Worm (Caenorhabditis elegans) whole organism, late embryonic: ENCODE data around the gene K08D12.8.

Source experiments
- ceh-22 ChIP-seq: sonication (generic microtip); optimal IDR thresholded peaks from 2 replicates; lab custom pipeline; 2017; ENCODE audit warnings: missing biosample characterization, missing genetic modification characterization
- ceh-24 ChIP-seq: sonication (generic microtip); optimal IDR thresholded peaks from 2 replicates; lab custom pipeline; 2016; ENCODE audit warnings: mild to moderate bottlenecking, missing genetic modification characterization, missing compliant biosample characterization
- dmd-4 ChIP-seq: sonication (generic microtip); optimal IDR thresholded peaks from 2 replicates; lab custom pipeline; 2016; ENCODE audit warnings: borderline replicate concordance, missing genetic modification characterization, missing compliant biosample characterization
- fkh-6 ChIP-seq: sonication (generic microtip); optimal IDR thresholded peaks from 2 replicates; lab custom pipeline; 2016; ENCODE audit warnings: missing genetic modification characterization, missing compliant biosample characterization
- nhr-232 ChIP-seq: sonication (generic microtip); optimal IDR thresholded peaks from 2 replicates; lab custom pipeline; 2016; ENCODE audit warnings: missing genetic modification characterization, missing compliant biosample characterization
- npax-4 ChIP-seq: sonication (generic microtip); optimal IDR thresholded peaks from 2 replicates; lab custom pipeline; 2016; ENCODE audit warnings: missing genetic modification characterization, missing compliant biosample characterization
- pha-4 ChIP-seq: fragments of 150-350 bp; optimal IDR thresholded peaks from 2 replicates; lab custom pipeline; 2018; ENCODE audit warnings: missing biosample characterization, missing genetic modification reagents, missing genetic modification characterization
- pros-1 ChIP-seq: fragments of 150-350 bp; optimal IDR thresholded peaks from 2 replicates; lab custom pipeline; 2014; ENCODE audit warnings: missing biosample characterization, missing genetic modification reagents, missing genetic modification characterization
- tbx-2 ChIP-seq: sonication (generic microtip); optimal IDR thresholded peaks from 2 replicates; lab custom pipeline; 2016; ENCODE audit warnings: missing genetic modification characterization, missing compliant biosample characterization
- unc-55 ChIP-seq: sonication (generic microtip); optimal IDR thresholded peaks from 2 replicates; lab custom pipeline; 2017; ENCODE audit warnings: missing biosample characterization, missing genetic modification reagents, missing genetic modification characterization

The K08D12.8 gene

DNA sequence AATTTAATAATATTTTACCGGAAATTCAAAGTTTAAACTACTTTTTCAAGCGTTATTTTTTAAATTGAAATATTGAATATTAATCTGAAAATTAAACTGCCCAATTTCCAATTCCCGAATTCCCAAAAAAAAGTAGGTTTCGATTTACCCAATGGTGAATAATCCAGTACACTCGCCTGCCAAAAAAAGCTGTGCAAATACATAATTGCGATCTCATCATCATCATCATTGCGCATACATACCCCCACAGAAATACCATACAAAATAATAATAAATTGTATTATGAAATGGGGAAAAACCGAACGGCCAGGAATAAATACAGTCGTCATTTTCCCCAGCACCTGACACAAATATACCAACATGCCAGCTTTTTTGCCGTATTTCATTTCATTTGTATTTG is 45.9 kb downstream of the K08D12.8 start, which contains the start of gene Y41D4A.1:
Gene Y41D4A.1, plus strand, starts transcription at position 301 of the 400 bp plus-strand sequence.
- TF ChIP-seq ceh-24 (tag; lab: Kevin White, UChicago): no peak
- TF ChIP-seq npax-4: no peak
- TF ChIP-seq fkh-6: no peak
- no peak for TF ChIP-seq nhr-232 (tag; lab: Kevin White, UChicago)
- TF ChIP-seq pha-4 (tag; lab: Kevin White, UChicago): no peak
- TF ChIP-seq dmd-4 (tag; lab: Kevin White, UChicago): no peak
- no peak for TF ChIP-seq unc-55
- no peak for TF ChIP-seq ceh-22 (tag; lab: Kevin White, UChicago)
- TF ChIP-seq pros-1 (tag; lab: Kevin White, UChicago): no peak
- TF ChIP-seq tbx-2 (tag; lab: Kevin White, UChicago): no peak
